Fruit fly (Drosophila melanogaster) whole organism, pupa: ENCODE data around the gene CG32985.

Experiments used
- CG10348 ChIP-seq: fragments of 200-800 bp; sonication (Bioruptor generic); IDR thresholded peaks from 2 replicates; pipeline ENCODE4 v1.3.6; 2022; ENCODE audit warnings: missing biosample characterization, missing genetic modification characterization
- CG12605 ChIP-seq: fragments of 200-800 bp; sonication (Bioruptor generic); IDR thresholded peaks from 2 replicates; pipeline ENCODE4 v1.3.6; 2022; ENCODE audit warnings: missing biosample characterization, missing genetic modification characterization
- CG13204 ChIP-seq: fragments of 200-800 bp; sonication (Bioruptor generic); optimal IDR thresholded peaks from 2 replicates; lab custom pipeline; 2018; ENCODE audit warnings: missing biosample characterization, mild to moderate bottlenecking, missing genetic modification characterization, moderate library complexity
- CG14655 ChIP-seq: fragments of 200-800 bp; sonication (Bioruptor generic); optimal IDR thresholded peaks from 3 replicates; lab custom pipeline; 2017; ENCODE audit warnings: mild to moderate bottlenecking, missing biosample characterization, missing genetic modification reagents, missing genetic modification characterization
- CG15710 ChIP-seq: fragments of 200-800 bp; sonication (Bioruptor generic); optimal IDR thresholded peaks from 2 replicates; lab custom pipeline; 2018; ENCODE audit warnings: missing biosample characterization, mild to moderate bottlenecking, missing genetic modification characterization, moderate library complexity
- CG17806 ChIP-seq: fragments of 200-800 bp; sonication (Bioruptor generic); optimal IDR thresholded peaks from 2 replicates; lab custom pipeline; 2018; ENCODE audit warnings: missing biosample characterization, mild to moderate bottlenecking, missing genetic modification characterization, moderate library complexity
- CG32121 ChIP-seq: fragments of 200-800 bp; sonication (Bioruptor generic); IDR thresholded peaks from 2 replicates; pipeline ENCODE4 v1.3.6; 2022; ENCODE audit warnings: missing biosample characterization, missing genetic modification characterization
- CG34367 ChIP-seq: fragments of 200-800 bp; sonication (Bioruptor generic); optimal IDR thresholded peaks from 2 replicates; lab custom pipeline; 2018; ENCODE audit warnings: missing biosample characterization, mild to moderate bottlenecking, missing genetic modification characterization
- CG4496 ChIP-seq: fragments of 200-800 bp; sonication (Bioruptor generic); IDR thresholded peaks from 3 replicates; pipeline ENCODE4 v1.3.6; 2022; ENCODE audit warnings: missing biosample characterization, missing genetic modification characterization
- CG8159 ChIP-seq: fragments of 200-800 bp; sonication (Bioruptor generic); optimal IDR thresholded peaks from 3 replicates; lab custom pipeline; 2018; ENCODE audit warnings: missing biosample characterization, mild to moderate bottlenecking, missing genetic modification characterization, moderate library complexity
- CG8301 ChIP-seq: fragments of 200-800 bp; sonication (Bioruptor generic); optimal IDR thresholded peaks from 2 replicates; lab custom pipeline; 2018; ENCODE audit warnings: missing biosample characterization, mild to moderate bottlenecking, missing genetic modification characterization
- CG9948 ChIP-seq: fragments of 200-800 bp; sonication (Bioruptor generic); optimal IDR thresholded peaks from 2 replicates; lab custom pipeline; 2018; ENCODE audit warnings: missing biosample characterization, mild to moderate bottlenecking, missing genetic modification characterization, moderate library complexity
- D1 ChIP-seq: fragments of 200-800 bp; sonication (Bioruptor generic); optimal IDR thresholded peaks from 2 replicates; lab custom pipeline; 2018; ENCODE audit warnings: missing biosample characterization, mild to moderate bottlenecking, missing genetic modification characterization, moderate library complexity
- EcR ChIP-seq: fragments of 200-800 bp; sonication (Bioruptor generic); optimal IDR thresholded peaks from 3 replicates; lab custom pipeline; 2019; ENCODE audit warnings: missing biosample characterization, missing genetic modification characterization, mild to moderate bottlenecking, moderate library complexity, missing genetic modification reagents
- Ets98B ChIP-seq: fragments of 200-800 bp; sonication (Bioruptor generic); IDR thresholded peaks from 2 replicates; pipeline ENCODE4 v1.3.6; 2022; ENCODE audit warnings: missing biosample characterization, missing genetic modification characterization
- Pif1A ChIP-seq: fragments of 200-800 bp; sonication (Bioruptor generic); optimal IDR thresholded peaks from 3 replicates; lab custom pipeline; 2016; ENCODE audit warnings: missing biosample characterization, missing genetic modification characterization
- Pif1B ChIP-seq: fragments of 200-800 bp; sonication (Bioruptor generic); optimal IDR thresholded peaks from 3 replicates; lab custom pipeline; 2016; ENCODE audit warnings: missing biosample characterization, missing genetic modification characterization
- Snoo ChIP-seq: fragments of 200-800 bp; sonication (Bioruptor generic); optimal IDR thresholded peaks from 3 replicates; lab custom pipeline; 2017; ENCODE audit warnings: missing biosample characterization, mild to moderate bottlenecking, missing genetic modification characterization, inconsistent platforms
- fd96Ca ChIP-seq: fragments of 200-800 bp; sonication (Bioruptor generic); IDR thresholded peaks from 3 replicates; pipeline ENCODE4 v1.3.6; 2022; ENCODE audit warnings: missing biosample characterization, missing genetic modification characterization
- gl ChIP-seq: fragments of 200-800 bp; sonication (Bioruptor generic); optimal IDR thresholded peaks from 2 replicates; lab custom pipeline; 2018; ENCODE audit warnings: missing biosample characterization, mild to moderate bottlenecking, missing genetic modification characterization
- rn ChIP-seq: fragments of 200-800 bp; sonication (Bioruptor generic); IDR thresholded peaks from 2 replicates; pipeline ENCODE4 v1.3.6; 2022; ENCODE audit warnings: missing biosample characterization, missing genetic modification characterization

CG32985 gene

DNA sequence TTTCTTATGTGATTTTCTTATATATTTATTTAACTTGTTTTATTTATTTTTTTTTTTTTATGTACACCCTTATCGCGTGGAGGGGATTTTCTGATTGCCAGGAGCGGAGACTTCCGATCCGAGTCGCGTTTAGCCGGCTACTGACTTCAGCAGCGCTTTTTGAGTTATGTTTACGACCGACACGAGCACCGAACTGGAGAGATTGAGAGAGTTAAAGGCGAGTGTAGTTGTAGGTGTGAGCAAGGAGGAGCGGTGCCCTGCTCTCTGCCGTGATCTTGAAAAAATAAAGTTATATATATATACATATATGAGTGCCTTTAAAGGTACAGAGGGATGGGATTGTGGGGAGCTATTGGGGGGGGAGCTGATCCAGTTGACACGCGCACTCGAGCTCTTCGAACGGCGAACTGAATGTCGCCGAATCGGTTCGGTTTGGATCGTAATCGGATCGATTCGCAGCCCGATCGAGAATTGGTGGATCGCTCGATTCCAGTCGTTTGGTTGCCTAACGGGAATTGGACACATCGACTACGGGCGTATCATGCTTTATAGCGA is 26.8 kb downstream of the CG32985 start, which contains the start of gene rost:
Gene rost, minus strand, starts transcription at position 503 of the 555 bp plus-strand sequence.
- TF ChIP-seq D1, result no peak
- TF ChIP-seq Ets98B (GFP tag; lab: Robert Waterston, UW), result no peak
- TF ChIP-seq Pif1A (GFP tag; lab: Kevin White, UChicago), result peak; percentile 7
- no peak for TF ChIP-seq rn (GFP tag; lab: Robert Waterston, UW)
- TF ChIP-seq Pif1B, result peak; percentile 65
- TF ChIP-seq CG34367 (tag; lab: Kevin White, UChicago), result peak; percentile 9
- peak; percentile 72 for TF ChIP-seq EcR (GFP tag; lab: Kevin White, UChicago)
- TF ChIP-seq CG4496 (GFP tag; lab: Robert Waterston, UW), result peak; percentile 38; the same call in 1 of the 3 replicates
- no peak for TF ChIP-seq CG9948 (tag; lab: Kevin White, UChicago)
- no peak for TF ChIP-seq Snoo (tag; lab: Kevin White, UChicago)
- TF ChIP-seq CG32121 (GFP tag; lab: Robert Waterston, UW), result no peak
- TF ChIP-seq CG13204, result peak; percentile 55
- no peak for TF ChIP-seq CG10348 (GFP tag; lab: Robert Waterston, UW)
- peak; percentile 26 for TF ChIP-seq CG15710 (tag; lab: Kevin White, UChicago)
- TF ChIP-seq CG8159 (tag; lab: Kevin White, UChicago), result peak; percentile 34

- TF ChIP-seq Snoo (tag; lab: Kevin White, UChicago) (no peak), Ets98B (GFP tag; lab: Robert Waterston, UW) (no peak), CG13204 (no peak), EcR (GFP tag; lab: Kevin White, UChicago) (no peak), CG17806 (tag; lab: Kevin White, UChicago) (no peak)
These were observed 29.2 kb downstream of the CG32985 start, which contains the start of gene CG9555 for dm6 chr2L:8991583-8991982. CG9555 (plus strand) TSS chr2L:8991735.

DNA sequence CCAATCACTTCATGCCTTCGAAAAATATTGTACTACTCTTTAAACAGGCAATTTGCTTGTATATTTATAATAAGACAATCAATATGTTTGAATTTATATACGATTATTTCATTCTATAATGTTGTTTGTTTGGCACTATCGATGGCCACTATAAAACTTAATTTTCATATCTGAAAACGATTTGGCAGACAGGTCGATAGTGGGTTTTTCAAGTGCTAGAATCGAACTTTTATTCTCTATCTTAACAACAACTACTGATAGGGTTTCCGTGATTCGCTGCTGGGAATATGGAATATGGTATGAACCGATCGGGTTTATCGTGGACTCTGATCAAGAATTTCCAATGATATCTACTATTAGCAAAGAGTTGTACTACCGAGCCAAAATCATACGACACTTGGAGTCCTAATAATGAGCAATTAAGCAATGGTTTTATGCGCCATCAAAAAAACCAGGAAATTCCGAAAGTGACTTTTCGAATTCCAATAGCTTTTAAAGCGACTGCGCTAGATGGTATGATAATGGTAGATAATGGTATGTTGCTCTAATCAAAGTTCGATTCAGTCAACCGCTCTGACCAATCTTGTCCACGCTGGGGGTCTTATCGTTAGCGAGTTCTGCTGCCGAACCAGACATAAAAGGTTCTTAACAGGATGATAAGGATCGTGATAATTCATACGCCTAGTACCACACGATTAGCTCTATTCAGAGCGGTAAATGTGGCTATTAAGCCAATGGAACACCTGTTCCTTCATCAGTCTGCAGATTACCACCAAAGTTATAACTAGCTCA is 31.5 kb downstream of the CG32985 start, which contains the start of gene CG17906:
Gene CG17906, plus strand, starts transcription at position 742 of the 792 bp plus-strand sequence.
- no peak for TF ChIP-seq D1

dm6 chr2L:8997285-8997684 is 35.0 kb downstream of the CG32985 start, which contains the start of the genes alien and CG18661:
alien (minus strand) TSS chr2L:8997379.
CG18661 (plus strand) TSS chr2L:8997605.
- no peak for TF ChIP-seq D1
- peak; percentile 96 for TF ChIP-seq Snoo (tag; lab: Kevin White, UChicago)
- peak; percentile 50 for TF ChIP-seq CG17806 (tag; lab: Kevin White, UChicago)
- TF ChIP-seq CG34367 (tag; lab: Kevin White, UChicago), result peak; percentile 50
- peak; percentile 77 for TF ChIP-seq CG14655
- peak; percentile 60 for TF ChIP-seq CG8301 (tag; lab: Kevin White, UChicago)
- TF ChIP-seq CG4496 (GFP tag; lab: Robert Waterston, UW), result peak; percentile 94
- peak; percentile 74 for TF ChIP-seq CG12605 (GFP tag; lab: Robert Waterston, UW)
- peak; percentile 88 for TF ChIP-seq CG32121 (GFP tag; lab: Robert Waterston, UW)
- TF ChIP-seq Ets98B (GFP tag; lab: Robert Waterston, UW), result peak; percentile 93
- no peak for TF ChIP-seq CG13204
- peak; percentile 92 for TF ChIP-seq rn (GFP tag; lab: Robert Waterston, UW)
- peak; percentile 71 for TF ChIP-seq CG15710 (tag; lab: Kevin White, UChicago)
- peak; percentile 92 for TF ChIP-seq CG10348 (GFP tag; lab: Robert Waterston, UW)
- TF ChIP-seq EcR (GFP tag; lab: Kevin White, UChicago), result no peak
- TF ChIP-seq Pif1B, result no peak
- peak; percentile 31 for TF ChIP-seq gl
- TF ChIP-seq CG9948 (tag; lab: Kevin White, UChicago), result peak; percentile 53
- TF ChIP-seq Pif1A (GFP tag; lab: Kevin White, UChicago), result peak; percentile 95
- TF ChIP-seq fd96Ca (GFP tag; lab: Robert Waterston, UW), result peak; percentile 95
- peak; percentile 73 for TF ChIP-seq CG8159 (tag; lab: Kevin White, UChicago)

DNA sequence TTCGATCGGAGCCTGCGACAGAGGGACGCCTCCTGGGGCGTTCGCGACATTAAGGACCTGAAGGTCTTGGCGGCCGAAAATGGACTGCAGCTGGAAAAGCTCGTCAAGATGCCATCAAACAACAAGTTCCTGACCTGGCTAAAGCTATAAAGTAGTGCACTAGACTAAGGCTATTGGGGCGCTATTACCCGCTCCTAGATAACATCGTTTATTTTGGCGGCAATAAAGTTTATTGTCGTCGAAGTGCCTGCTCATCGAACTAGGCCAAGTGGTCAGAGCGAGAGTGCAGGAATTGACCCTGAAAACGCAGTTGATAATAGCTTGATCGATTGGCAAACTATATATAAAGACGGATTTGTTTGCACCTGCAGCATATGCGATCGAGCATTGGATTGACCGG is 35.9 kb downstream of the CG32985 start, which contains the start of gene Try29F:
Gene Try29F, plus strand, starts transcription at position 301 of the 400 bp plus-strand sequence.
- no peak for TF ChIP-seq CG10348 (GFP tag; lab: Robert Waterston, UW)
- TF ChIP-seq Pif1A (GFP tag; lab: Kevin White, UChicago), result no peak
- no peak for TF ChIP-seq gl
- TF ChIP-seq Snoo (tag; lab: Kevin White, UChicago), result no peak
- TF ChIP-seq Ets98B (GFP tag; lab: Robert Waterston, UW), result no peak
- no peak for TF ChIP-seq CG15710 (tag; lab: Kevin White, UChicago)
- TF ChIP-seq, all 21 proteins: peak for 0

- no peak for TF ChIP-seq CG8159 (tag; lab: Kevin White, UChicago)
- no peak for TF ChIP-seq EcR (GFP tag; lab: Kevin White, UChicago)
- TF ChIP-seq CG15710 (tag; lab: Kevin White, UChicago), result no peak
- TF ChIP-seq CG9948 (tag; lab: Kevin White, UChicago), result no peak
- no peak for TF ChIP-seq CG8301 (tag; lab: Kevin White, UChicago)
- no peak for TF ChIP-seq Ets98B (GFP tag; lab: Robert Waterston, UW)
- TF ChIP-seq Pif1A (GFP tag; lab: Kevin White, UChicago), result no peak
- no peak for TF ChIP-seq CG4496 (GFP tag; lab: Robert Waterston, UW)
- no peak for TF ChIP-seq CG17806 (tag; lab: Kevin White, UChicago)
- no peak for TF ChIP-seq CG13204
- TF ChIP-seq CG32121 (GFP tag; lab: Robert Waterston, UW), result no peak
- no peak for TF ChIP-seq rn (GFP tag; lab: Robert Waterston, UW)
- no peak for TF ChIP-seq gl
- TF ChIP-seq CG14655, result no peak
- TF ChIP-seq CG12605 (GFP tag; lab: Robert Waterston, UW), result no peak
These were observed 47.9 kb downstream of the CG32985 start, which contains the start of gene CG9568 for dm6 chr2L:9010267-9010666. CG9568 (plus strand) TSS chr2L:9010583.
